Fruit fly (Drosophila melanogaster) whole organism, pupa: ENCODE data around the gene c11.1.
A peak's percentile ranks its signal among the peaks of the same experiment; 100 is the strongest.

Experiments
- CG10348 ChIP-seq: fragments of 200-800 bp; sonication (Bioruptor generic); IDR thresholded peaks from 2 replicates; pipeline ENCODE4 v1.3.6; 2022; ENCODE audit warnings: missing biosample characterization, missing genetic modification characterization
- CG12605 ChIP-seq: fragments of 200-800 bp; sonication (Bioruptor generic); IDR thresholded peaks from 2 replicates; pipeline ENCODE4 v1.3.6; 2022; ENCODE audit warnings: missing biosample characterization, missing genetic modification characterization
- CG13204 ChIP-seq: fragments of 200-800 bp; sonication (Bioruptor generic); optimal IDR thresholded peaks from 2 replicates; lab custom pipeline; 2018; ENCODE audit warnings: missing biosample characterization, mild to moderate bottlenecking, missing genetic modification characterization, moderate library complexity
- CG14655 ChIP-seq: fragments of 200-800 bp; sonication (Bioruptor generic); optimal IDR thresholded peaks from 3 replicates; lab custom pipeline; 2017; ENCODE audit warnings: mild to moderate bottlenecking, missing biosample characterization, missing genetic modification reagents, missing genetic modification characterization
- CG15710 ChIP-seq: fragments of 200-800 bp; sonication (Bioruptor generic); optimal IDR thresholded peaks from 2 replicates; lab custom pipeline; 2018; ENCODE audit warnings: missing biosample characterization, mild to moderate bottlenecking, missing genetic modification characterization, moderate library complexity
- CG17806 ChIP-seq: fragments of 200-800 bp; sonication (Bioruptor generic); optimal IDR thresholded peaks from 2 replicates; lab custom pipeline; 2018; ENCODE audit warnings: missing biosample characterization, mild to moderate bottlenecking, missing genetic modification characterization, moderate library complexity
- CG32121 ChIP-seq: fragments of 200-800 bp; sonication (Bioruptor generic); IDR thresholded peaks from 2 replicates; pipeline ENCODE4 v1.3.6; 2022; ENCODE audit warnings: missing biosample characterization, missing genetic modification characterization
- CG8159 ChIP-seq: fragments of 200-800 bp; sonication (Bioruptor generic); optimal IDR thresholded peaks from 3 replicates; lab custom pipeline; 2018; ENCODE audit warnings: missing biosample characterization, mild to moderate bottlenecking, missing genetic modification characterization, moderate library complexity
- D1 ChIP-seq: fragments of 200-800 bp; sonication (Bioruptor generic); optimal IDR thresholded peaks from 2 replicates; lab custom pipeline; 2018; ENCODE audit warnings: missing biosample characterization, mild to moderate bottlenecking, missing genetic modification characterization, moderate library complexity
- Ets98B ChIP-seq: fragments of 200-800 bp; sonication (Bioruptor generic); IDR thresholded peaks from 2 replicates; pipeline ENCODE4 v1.3.6; 2022; ENCODE audit warnings: missing biosample characterization, missing genetic modification characterization
- Pif1A ChIP-seq: fragments of 200-800 bp; sonication (Bioruptor generic); optimal IDR thresholded peaks from 3 replicates; lab custom pipeline; 2016; ENCODE audit warnings: missing biosample characterization, missing genetic modification characterization
- gl ChIP-seq: fragments of 200-800 bp; sonication (Bioruptor generic); optimal IDR thresholded peaks from 2 replicates; lab custom pipeline; 2018; ENCODE audit warnings: missing biosample characterization, mild to moderate bottlenecking, missing genetic modification characterization
- rn ChIP-seq: fragments of 200-800 bp; sonication (Bioruptor generic); IDR thresholded peaks from 2 replicates; pipeline ENCODE4 v1.3.6; 2022; ENCODE audit warnings: missing biosample characterization, missing genetic modification characterization

DNA sequence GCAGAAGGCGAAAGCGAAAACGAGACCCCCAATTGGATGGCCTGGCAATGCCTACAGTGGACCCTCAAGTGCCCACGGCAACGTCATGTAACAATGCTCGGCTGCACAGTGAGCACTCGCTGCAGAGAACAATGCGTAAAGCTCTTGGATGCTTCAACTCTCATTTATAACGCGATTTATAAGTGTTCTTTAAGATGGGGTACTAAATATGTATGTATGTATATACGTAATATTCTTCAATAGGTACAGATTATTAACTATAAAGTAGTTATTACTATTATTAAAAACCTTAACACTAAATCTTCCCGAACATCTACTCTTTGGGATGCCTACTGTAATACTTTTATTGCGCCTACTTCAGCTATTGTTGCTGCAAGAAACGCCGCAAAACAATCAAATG is 16.8 kb downstream of the c11.1 start:
- TF ChIP-seq CG10348 (GFP tag; lab: Robert Waterston, UW): no peak
- TF ChIP-seq CG13204 (GFP tag; lab: Kevin White, UChicago): no peak
- TF ChIP-seq CG17806 (tag; lab: Kevin White, UChicago): no peak
- no peak for TF ChIP-seq CG8159 (tag; lab: Kevin White, UChicago)
- TF ChIP-seq CG15710 (tag; lab: Kevin White, UChicago): no peak
- no peak for TF ChIP-seq rn (GFP tag; lab: Robert Waterston, UW)
- no peak for TF ChIP-seq Pif1A (GFP tag; lab: Kevin White, UChicago)
- TF ChIP-seq Ets98B (GFP tag; lab: Robert Waterston, UW): no peak
- TF ChIP-seq gl: no peak
- TF ChIP-seq D1 (tag; lab: Kevin White, UChicago): no peak
- TF ChIP-seq CG12605 (GFP tag; lab: Robert Waterston, UW): no peak
- TF ChIP-seq CG32121 (GFP tag; lab: Robert Waterston, UW): 0 out of 2 replicates have a peak, but pooled peaks have one; percentile 24
- no peak for TF ChIP-seq CG14655
